Fruit fly (Drosophila melanogaster) whole organism, wandering third instar larva: ENCODE data around the gene trem.

Source experiments
- Abd-B ChIP-seq: fragments of >200 bp; optimal IDR thresholded peaks from 2 replicates; lab custom pipeline; 2017; ENCODE audit warnings: missing biosample characterization, missing genetic modification characterization
- CG32264 ChIP-seq: fragments of 200-800 bp; sonication (Bioruptor generic); optimal IDR thresholded peaks from 2 replicates; lab custom pipeline; 2016; ENCODE audit warnings: missing biosample characterization, missing genetic modification characterization
- Dfd ChIP-seq: fragments of >200 bp; optimal IDR thresholded peaks from 2 replicates; lab custom pipeline; 2017; ENCODE audit warnings: missing biosample characterization, missing genetic modification characterization
- Hr78 ChIP-seq: fragments of >200 bp; optimal IDR thresholded peaks from 2 replicates; lab custom pipeline; 2017; ENCODE audit warnings: missing biosample characterization, missing genetic modification characterization
- N ChIP-seq: fragments of >200 bp; optimal IDR thresholded peaks from 2 replicates; lab custom pipeline; 2018; ENCODE audit warnings: missing biosample characterization, missing external identifiers, missing genetic modification characterization
- br ChIP-seq: fragments of 200-800 bp; sonication (Bioruptor generic); optimal IDR thresholded peaks from 2 replicates; lab custom pipeline; 2016; ENCODE audit warnings: missing biosample characterization, missing genetic modification characterization
- fru ChIP-seq: fragments of 200-800 bp; sonication (Bioruptor generic); optimal IDR thresholded peaks from 3 replicates; lab custom pipeline; 2016; ENCODE audit warnings: missing biosample characterization, mild to moderate bottlenecking, missing genetic modification characterization
- h ChIP-seq: fragments of 200-800 bp; sonication (Bioruptor generic); optimal IDR thresholded peaks from 3 replicates; lab custom pipeline; 2016; ENCODE audit warnings: missing biosample characterization, mild to moderate bottlenecking, missing genetic modification characterization
- jim ChIP-seq: fragments of 175-275, 200-325 bp; sonication (Bioruptor generic); optimal IDR thresholded peaks from 2 replicates; lab custom pipeline; 2016; ENCODE audit warnings: missing biosample characterization, mild to moderate bottlenecking, missing genetic modification characterization
- pan ChIP-seq: fragments of >200 bp; optimal IDR thresholded peaks from 2 replicates; lab custom pipeline; 2017
- sage ChIP-seq: fragments of 200-800 bp; sonication (Bioruptor generic); optimal IDR thresholded peaks from 2 replicates; lab custom pipeline; 2016; ENCODE audit warnings: missing biosample characterization, mild to moderate bottlenecking, missing genetic modification characterization
- usp ChIP-seq: fragments of >200 bp; optimal IDR thresholded peaks from 2 replicates; lab custom pipeline; 2017; ENCODE audit warnings: missing biosample characterization, missing genetic modification characterization

- TF ChIP-seq Hr78 (GFP tag; lab: Kevin White, UChicago): no peak
- no peak for TF ChIP-seq CG32264 (GFP tag; lab: Kevin White, UChicago)
- no peak for TF ChIP-seq fru
- no peak for TF ChIP-seq Abd-B (GFP tag; lab: Kevin White, UChicago)
- TF ChIP-seq usp (GFP tag; lab: Kevin White, UChicago): no peak
- no peak for TF ChIP-seq Dfd (GFP tag; lab: Kevin White, UChicago)
- TF ChIP-seq jim: no peak
- TF ChIP-seq pan: no peak
- TF ChIP-seq sage: no peak
- no peak for TF ChIP-seq N (GFP tag; lab: Kevin White, UChicago)
- no peak for TF ChIP-seq h
- TF ChIP-seq br (GFP tag; lab: Kevin White, UChicago): no peak
Observed at dm6 chr3R:20013404-20013922, 17.6 kb downstream of the trem start, which contains the start of the genes CG17190 and CG4836.
